Fruit fly (Drosophila melanogaster): ENCODE data around the gene CG34238.

- TF ChIP-seq Hnf4 (GFP tag; optimal IDR thresholded peaks at IDR 0.05) (no peak), Abd-B (GFP tag; optimal IDR thresholded peaks at IDR 0.05) (no peak), Jra (GFP tag; optimal IDR thresholded peaks at IDR 0.05) (no peak), sv (GFP tag; optimal IDR thresholded peaks at IDR 0.05) (no peak), CG9705 (GFP tag; optimal IDR thresholded peaks at IDR 0.05) (no peak), brk (GFP tag; optimal IDR thresholded peaks at IDR 0.05) (no peak), CG32264 (GFP tag; optimal IDR thresholded peaks at IDR 0.05) (no peak)
Measured at dm6 chr3L:10623476-10623875, 2.8 kb upstream of the CG34238 start, which contains the start of gene CG42521.

Data from whole organism, wandering third instar larva.